Worm (Caenorhabditis elegans) whole organism, young adult: ENCODE measurements around the gene T09A12.1.

Experiments used
- C06A6.2 ChIP-seq: fragments of 200-800 bp; sonication (Bioruptor generic); conservative IDR thresholded peaks from 2 replicates; pipeline ENCODE4 v1.3.6; 2022; ENCODE audit warnings: missing genetic modification characterization, missing compliant biosample characterization
- F23B12.7 ChIP-seq: sonication (generic microtip); optimal IDR thresholded peaks from 2 replicates; lab custom pipeline; 2017; ENCODE audit warnings: missing genetic modification characterization, mild to moderate bottlenecking, missing compliant biosample characterization, antibody characterized with exemption, moderate library complexity; ENCODE audit not compliant: insufficient read depth
- F37B4.10 ChIP-seq: fragments of 200-800 bp; sonication (Bioruptor generic); IDR thresholded peaks from 2 replicates; pipeline ENCODE4 v1.3.6; 2022; ENCODE audit warnings: missing genetic modification characterization, missing compliant biosample characterization
- F55B11.4 ChIP-seq: sonication (generic microtip); optimal IDR thresholded peaks from 2 replicates; lab custom pipeline; 2016; ENCODE audit warnings: missing compliant biosample characterization, missing genetic modification characterization, borderline replicate concordance; ENCODE audit not compliant: insufficient read depth
- F57A8.1 ChIP-seq: fragments of 200-800 bp; sonication (Bioruptor generic); optimal IDR thresholded peaks from 2 replicates; lab custom pipeline; 2018; ENCODE audit warnings: mild to moderate bottlenecking, missing genetic modification characterization, moderate library complexity, missing compliant biosample characterization
- Y53G8AR.9 ChIP-seq: fragments of 200-800 bp; sonication (Bioruptor generic); conservative IDR thresholded peaks from 2 replicates; pipeline ENCODE4 v1.3.6; 2022; ENCODE audit warnings: missing genetic modification reagents, missing genetic modification characterization, missing compliant biosample characterization
- Y67H2A.10 ChIP-seq: fragments of 200-800 bp; sonication (Bioruptor generic); conservative IDR thresholded peaks from 2 replicates; pipeline ENCODE4 v1.3.6; 2022; ENCODE audit warnings: missing genetic modification reagents, missing genetic modification characterization, missing compliant biosample characterization
- ZK185.1 ChIP-seq: sonication (generic microtip); optimal IDR thresholded peaks from 2 replicates; lab custom pipeline; 2016; ENCODE audit warnings: mild to moderate bottlenecking, missing genetic modification characterization, missing compliant biosample characterization; ENCODE audit not compliant: poor library complexity, severe bottlenecking
- akir-1 ChIP-seq: fragments of 200-800 bp; sonication (Bioruptor generic); optimal IDR thresholded peaks from 2 replicates; lab custom pipeline; 2018; ENCODE audit warnings: mild to moderate bottlenecking, missing genetic modification characterization, moderate library complexity, missing compliant biosample characterization
- aptf-2 ChIP-seq: fragments of 200-800 bp; sonication (Bioruptor generic); conservative IDR thresholded peaks from 2 replicates; pipeline ENCODE4 v1.3.6; 2022; ENCODE audit warnings: missing genetic modification reagents, missing genetic modification characterization, missing compliant biosample characterization
- aptf-3 ChIP-seq: fragments of 200-800 bp; sonication (Bioruptor generic); IDR thresholded peaks from 2 replicates; pipeline ENCODE4 v1.3.6; 2022; ENCODE audit warnings: missing genetic modification characterization, missing compliant biosample characterization
- attf-5 ChIP-seq: fragments of 200-800 bp; sonication (Bioruptor generic); optimal IDR thresholded peaks from 2 replicates; lab custom pipeline; 2018; ENCODE audit warnings: mild to moderate bottlenecking, missing genetic modification characterization, missing compliant biosample characterization
- bed-1 ChIP-seq: fragments of 200-800 bp; sonication (Bioruptor generic); IDR thresholded peaks from 2 replicates; pipeline ENCODE4 v1.3.6; 2022; ENCODE audit warnings: missing genetic modification reagents, missing genetic modification characterization, missing compliant biosample characterization
- ceh-27 ChIP-seq: fragments of 200-800 bp; sonication (Bioruptor generic); optimal IDR thresholded peaks from 2 replicates; lab custom pipeline; 2018; ENCODE audit warnings: mild to moderate bottlenecking, missing genetic modification characterization, moderate library complexity, missing compliant biosample characterization
- ceh-40 ChIP-seq: fragments of 200-800 bp; sonication (Bioruptor generic); IDR thresholded peaks from 2 replicates; pipeline ENCODE4 v1.3.6; 2022; ENCODE audit warnings: missing genetic modification characterization, missing compliant biosample characterization
- ceh-58 ChIP-seq: fragments of 200-800 bp; sonication (Bioruptor generic); IDR thresholded peaks from 2 replicates; pipeline ENCODE4 v1.3.6; 2022; ENCODE audit warnings: missing genetic modification characterization, missing compliant biosample characterization
- ceh-91 ChIP-seq: fragments of 200-800 bp; sonication (Bioruptor generic); IDR thresholded peaks from 2 replicates; pipeline ENCODE4 v1.3.6; 2022; ENCODE audit warnings: missing genetic modification reagents, missing genetic modification characterization, missing compliant biosample characterization
- die-1 ChIP-seq: sonication (generic microtip); optimal IDR thresholded peaks from 2 replicates; lab custom pipeline; 2016; ENCODE audit warnings: missing genotype, mild to moderate bottlenecking, missing genetic modification characterization, missing compliant biosample characterization
- egl-44 ChIP-seq: fragments of 200-800 bp; sonication (Bioruptor generic); IDR thresholded peaks from 2 replicates; pipeline ENCODE4 v1.3.6; 2022; ENCODE audit warnings: missing genetic modification reagents, missing genetic modification characterization, missing compliant biosample characterization
- ekl-4 ChIP-seq: fragments of 200-800 bp; sonication (Bioruptor generic); IDR thresholded peaks from 2 replicates; pipeline ENCODE4 v1.3.6; 2022; ENCODE audit warnings: missing genetic modification reagents, missing genetic modification characterization, missing compliant biosample characterization
- him-1 ChIP-seq: sonication (generic microtip); optimal IDR thresholded peaks from 2 replicates; lab custom pipeline; 2016; ENCODE audit warnings: missing genotype, missing genetic modification reagents, missing genetic modification characterization, missing compliant biosample characterization
- hlh-26 ChIP-seq: fragments of 200-800 bp; sonication (Bioruptor generic); conservative IDR thresholded peaks from 2 replicates; pipeline ENCODE4 v1.3.6; 2022; ENCODE audit warnings: missing genetic modification reagents, missing genetic modification characterization, missing compliant biosample characterization
- lag-1 ChIP-seq: fragments of 200-800 bp; sonication (Bioruptor generic); IDR thresholded peaks from 2 replicates; pipeline ENCODE4 v1.3.6; 2022; ENCODE audit warnings: missing genetic modification reagents, missing genetic modification characterization, missing compliant biosample characterization
- lsl-1 ChIP-seq: fragments of 200-800 bp; sonication (Bioruptor generic); optimal IDR thresholded peaks from 2 replicates; lab custom pipeline; 2018; ENCODE audit warnings: mild to moderate bottlenecking, missing genetic modification characterization, moderate library complexity, missing compliant biosample characterization
- madf-6 ChIP-seq: fragments of 200-800 bp; sonication (Bioruptor generic); IDR thresholded peaks from 2 replicates; pipeline ENCODE4 v1.3.6; 2022; ENCODE audit warnings: missing genetic modification reagents, missing genetic modification characterization, missing compliant biosample characterization
- mcd-1 ChIP-seq: fragments of 200-800 bp; sonication (Bioruptor generic); IDR thresholded peaks from 2 replicates; pipeline ENCODE4 v1.3.6; 2022; ENCODE audit warnings: missing genetic modification reagents, missing genetic modification characterization, missing compliant biosample characterization
- mel-28 ChIP-seq: sonication (generic microtip); optimal IDR thresholded peaks from 2 replicates; lab custom pipeline; 2016; ENCODE audit warnings: borderline replicate concordance, mild to moderate bottlenecking, missing genetic modification characterization, missing compliant biosample characterization
- nhr-120 ChIP-seq: fragments of 200-800 bp; sonication (Bioruptor generic); IDR thresholded peaks from 2 replicates; pipeline ENCODE4 v1.3.6; 2022; ENCODE audit warnings: missing genetic modification characterization, missing compliant biosample characterization
- nhr-80 ChIP-seq: sonication (generic microtip); optimal IDR thresholded peaks from 2 replicates; lab custom pipeline; 2016; ENCODE audit warnings: missing genetic modification characterization, missing compliant biosample characterization
- nhr-90 ChIP-seq: sonication (generic microtip); optimal IDR thresholded peaks from 2 replicates; lab custom pipeline; 2016; ENCODE audit warnings: missing genotype, mild to moderate bottlenecking, missing genetic modification characterization, missing compliant biosample characterization
- pbrm-1 ChIP-seq: fragments of 200-800 bp; sonication (Bioruptor generic); IDR thresholded peaks from 2 replicates; pipeline ENCODE4 v1.3.6; 2022; ENCODE audit warnings: missing genetic modification reagents, missing genetic modification characterization, missing compliant biosample characterization
- rpc-1 ChIP-seq, 2 experiments: fragments of 150-350 bp in 1 of 2; sonication (generic microtip) in 1 of 2; optimal IDR thresholded peaks; 2 replicates each; lab custom pipeline; 2014 to 2018; ENCODE audit warnings: missing biosample characterization in 1 of 2, missing genetic modification characterization in 1 of 2, missing genetic modification reagents in 1 of 2, missing genotype in 1 of 2
- sdz-38 ChIP-seq: sonication (generic microtip); optimal IDR thresholded peaks from 2 replicates; lab custom pipeline; 2016; ENCODE audit warnings: missing genotype, missing genetic modification characterization, missing compliant biosample characterization
- sea-2 ChIP-seq: fragments of 200-800 bp; sonication (Bioruptor generic); IDR thresholded peaks from 2 replicates; pipeline ENCODE4 v1.3.6; 2022; ENCODE audit warnings: missing genetic modification characterization, missing compliant biosample characterization
- sptf-2 ChIP-seq: fragments of 200-800 bp; sonication (Bioruptor generic); optimal IDR thresholded peaks from 2 replicates; lab custom pipeline; 2018; ENCODE audit warnings: mild to moderate bottlenecking, missing genetic modification characterization, missing compliant biosample characterization
- zfh-2 ChIP-seq: fragments of 200-800 bp; sonication (Bioruptor generic); conservative IDR thresholded peaks from 2 replicates; pipeline ENCODE4 v1.3.6; 2022; ENCODE audit warnings: missing genetic modification reagents, missing genetic modification characterization, missing compliant biosample characterization
- ztf-18 ChIP-seq: sonication (generic microtip); optimal IDR thresholded peaks from 2 replicates; lab custom pipeline; 2016; ENCODE audit warnings: missing genotype, mild to moderate bottlenecking, missing genetic modification characterization, missing compliant biosample characterization
- ztf-25 ChIP-seq: fragments of 200-800 bp; sonication (Bioruptor generic); IDR thresholded peaks from 2 replicates; pipeline ENCODE4 v1.3.6; 2022; ENCODE audit warnings: missing genetic modification reagents, missing genetic modification characterization, missing compliant biosample characterization

The T09A12.1 gene

DNA sequence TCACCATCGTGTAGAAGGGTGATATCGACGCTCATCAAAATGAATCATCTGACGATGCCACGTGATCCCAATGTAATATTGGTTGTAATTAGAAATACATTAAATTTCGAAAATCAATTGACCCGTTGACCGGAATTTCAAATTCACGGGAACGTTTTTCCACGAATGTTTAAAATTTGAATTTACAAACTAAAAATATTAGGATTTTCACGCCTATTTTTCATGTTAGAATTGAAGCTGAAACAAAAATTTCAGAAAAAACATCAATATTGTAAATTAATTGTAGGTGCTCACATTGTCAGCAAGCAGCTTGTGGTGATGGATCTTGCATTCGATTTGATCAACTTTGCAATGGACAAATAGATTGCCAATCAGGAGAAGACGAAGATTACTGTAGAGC, 33.9 kb upstream of the T09A12.1 start, which contains the start of gene C07G1.6:
C07G1.6 (minus strand) TSS at position 101 of the 400 bp plus-strand sequence.
- TF ChIP-seq F55B11.4 (tag; lab: Kevin White, UChicago) (no peak), lsl-1 (GFP tag; lab: Kevin White, UChicago) (no peak)

ce11 chrIV:8211747-8212146, 32.5 kb upstream of the T09A12.1 start, which contains the start of gene C07G1.7:
Gene C07G1.7 (minus strand): TSS chrIV:8211847.
- TF ChIP-seq zfh-2 (GFP tag; lab: Robert Waterston, UW) (no peak), F57A8.1 (no peak), sptf-2 (GFP tag; lab: Kevin White, UChicago) (no peak), hlh-26 (GFP tag; lab: Robert Waterston, UW) (no peak)

- TF ChIP-seq rpc-1 (optimal IDR thresholded peaks at IDR 0.05; lab: Kevin White, UChicago) = no peak
- TF ChIP-seq rpc-1 (tag; optimal IDR thresholded peaks at IDR 0.05; lab: Kevin White, UChicago) = no peak
- no peak for TF ChIP-seq madf-6 (GFP tag; lab: Robert Waterston, UW)
- no peak for TF ChIP-seq F23B12.7 (tag; lab: Kevin White, UChicago)
- TF ChIP-seq F57A8.1 = no peak
- TF ChIP-seq nhr-80 (tag; lab: Kevin White, UChicago) = no peak
- TF ChIP-seq ztf-25 (GFP tag; lab: Robert Waterston, UW) = no peak
- TF ChIP-seq ceh-91 = no peak
- no peak for TF ChIP-seq akir-1 (GFP tag; lab: Kevin White, UChicago)
- TF ChIP-seq pbrm-1 (GFP tag; lab: Robert Waterston, UW) = no peak
- no peak for TF ChIP-seq ZK185.1 (tag; lab: Kevin White, UChicago)
- no peak for TF ChIP-seq F37B4.10 (GFP tag; lab: Robert Waterston, UW)
- no peak for TF ChIP-seq ceh-27 (GFP tag; lab: Kevin White, UChicago)
- no peak for TF ChIP-seq ceh-58 (GFP tag; lab: Robert Waterston, UW)
- TF ChIP-seq sea-2 = no peak
- TF ChIP-seq C06A6.2 (GFP tag; lab: Robert Waterston, UW) = no peak
- TF ChIP-seq egl-44 (GFP tag; lab: Robert Waterston, UW) = no peak
- no peak for TF ChIP-seq Y67H2A.10 (GFP tag; lab: Robert Waterston, UW)
These were observed 24.2 kb upstream of the T09A12.1 start, which contains the start of gene ocr-2 for ce11 chrIV:8219987-8220386. Gene ocr-2 (minus strand): TSS chrIV:8220087.

DNA sequence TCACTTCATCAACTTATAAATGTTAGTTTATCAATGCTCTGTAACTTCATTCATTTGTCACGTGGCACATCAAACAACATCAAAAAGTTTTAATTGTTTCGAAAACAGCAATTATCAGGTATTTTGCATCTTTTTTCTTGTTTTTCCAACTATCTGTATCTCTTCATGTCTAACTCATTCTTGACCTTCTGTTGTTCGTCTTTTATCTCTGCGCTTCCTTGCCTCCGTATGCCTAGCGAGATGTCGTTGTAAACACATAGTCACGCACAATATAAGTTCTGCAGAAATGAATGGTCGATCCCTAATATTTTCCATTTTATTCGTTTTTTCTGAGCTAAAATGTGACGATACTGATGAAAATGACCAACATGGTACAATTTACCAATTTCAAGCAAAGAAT, 22.3 kb upstream of the T09A12.1 start, which contains the start of gene gpx-6:
gpx-6 (plus strand) TSS at position 257 of the 400 bp plus-strand sequence.
- no peak for TF ChIP-seq mcd-1 (GFP tag; lab: Robert Waterston, UW)
- TF ChIP-seq zfh-2 (GFP tag; lab: Robert Waterston, UW) = no peak
- no peak for TF ChIP-seq hlh-26 (GFP tag; lab: Robert Waterston, UW)
- TF ChIP-seq bed-1 (GFP tag; lab: Robert Waterston, UW) = no peak
- no peak for TF ChIP-seq ekl-4 (GFP tag; lab: Robert Waterston, UW)
- no peak for TF ChIP-seq nhr-90 (tag; lab: Kevin White, UChicago)
- no peak for TF ChIP-seq lag-1 (GFP tag; lab: Robert Waterston, UW)
- TF ChIP-seq him-1 (tag; lab: Kevin White, UChicago) = no peak
- no peak for TF ChIP-seq mel-28
- TF ChIP-seq ceh-40 (GFP tag; lab: Robert Waterston, UW) = no peak
- TF ChIP-seq attf-5 (GFP tag; lab: Kevin White, UChicago) = no peak
- no peak for TF ChIP-seq aptf-2 (GFP tag; lab: Robert Waterston, UW)
- TF ChIP-seq sdz-38 (tag; lab: Kevin White, UChicago) = no peak
- TF ChIP-seq die-1 (tag; lab: Kevin White, UChicago) = no peak
- no peak for TF ChIP-seq nhr-120 (GFP tag; lab: Robert Waterston, UW)
- TF ChIP-seq ztf-18 = no peak
- no peak for TF ChIP-seq Y53G8AR.9
- no peak for TF ChIP-seq aptf-3
- TF ChIP-seq C06A6.2 (GFP tag; lab: Robert Waterston, UW) = no peak
